In genomic region chr3R:5412987-5413386, dm6 we compare ENCODE assay signal across 2 fruit fly cellular contexts.
A peak's percentile ranks its signal among the peaks of the same experiment; 100 is the strongest.
TF ChIP-seq lines count a peak whose summit lies in the region.

No protein-coding gene starts in this region.

TF ChIP-seq in whole organism, embryonic, 481 proteins besides CTCF, POLR2A, EP300 and RAD21 (continued from another document and continues in another):
- TF ChIP-seq caup (GFP tag; optimal IDR thresholded peaks at IDR 0.05; lab: Kevin White, UChicago; ENCODE audit: severe bottlenecking) = peak; percentile 31
- peak; percentile 69; the same call in 1 of the 3 replicates for TF ChIP-seq CG17361 (GFP tag; IDR thresholded peaks at IDR 0.05; lab: Robert Waterston, UW)
- no peak for TF ChIP-seq chn (GFP tag; optimal IDR thresholded peaks at IDR 0.05; lab: Kevin White, UChicago)
- TF ChIP-seq fd96Cb (tag; optimal IDR thresholded peaks at IDR 0.05; lab: Kevin White, UChicago) = peak; percentile 33
- peak; percentile 35 for TF ChIP-seq tio (GFP tag; optimal IDR thresholded peaks at IDR 0.05; lab: Kevin White, UChicago)
- TF ChIP-seq Sox102F (GFP tag; optimal IDR thresholded peaks at IDR 0.05; lab: Kevin White, UChicago) = peak; percentile 54
- TF ChIP-seq CG13424 (tag; optimal IDR thresholded peaks at IDR 0.05; lab: Kevin White, UChicago) = peak; percentile 60
- no peak for TF ChIP-seq Adf1 (GFP tag; IDR thresholded peaks at IDR 0.05; lab: Robert Waterston, UW)
- TF ChIP-seq CG11696 (GFP tag; IDR thresholded peaks at IDR 0.05; lab: Robert Waterston, UW) = no peak
- TF ChIP-seq fd3F (GFP tag; optimal IDR thresholded peaks at IDR 0.05; lab: Kevin White, UChicago) = peak; percentile 25
- TF ChIP-seq CG4617 (GFP tag; optimal IDR thresholded peaks at IDR 0.05; lab: Kevin White, UChicago; ENCODE audit: borderline replicate concordance) = no peak
- TF ChIP-seq CG12155 (GFP tag; optimal IDR thresholded peaks at IDR 0.05; lab: Kevin White, UChicago) = peak; percentile 10
- TF ChIP-seq CG10147 (GFP tag; optimal IDR thresholded peaks at IDR 0.05; lab: Kevin White, UChicago) = peak; percentile 37
- TF ChIP-seq CG9437 (GFP tag; optimal IDR thresholded peaks at IDR 0.05; lab: Kevin White, UChicago) = peak; percentile 26
- peak; percentile 2 for TF ChIP-seq CG2875 (GFP tag; optimal IDR thresholded peaks at IDR 0.05; lab: Kevin White, UChicago)
- peak; percentile 23 for TF ChIP-seq CG16815 (GFP tag; optimal IDR thresholded peaks at IDR 0.05; lab: Kevin White, UChicago)
- TF ChIP-seq ind (GFP tag; optimal IDR thresholded peaks at IDR 0.05; lab: Kevin White, UChicago) = peak; percentile 23
- peak; percentile 63 for TF ChIP-seq CG7839 (tag; optimal IDR thresholded peaks at IDR 0.05; lab: Kevin White, UChicago)
- TF ChIP-seq CG4730 (GFP tag; IDR thresholded peaks at IDR 0.05; lab: Robert Waterston, UW) = no peak
- peak; percentile 16 for TF ChIP-seq CG15696 (tag; optimal IDR thresholded peaks at IDR 0.05; lab: Kevin White, UChicago)
- no peak for TF ChIP-seq pan (optimal IDR thresholded peaks at IDR 0.05; lab: Kevin White, UChicago)
- TF ChIP-seq pan (GFP tag; optimal IDR thresholded peaks at IDR 0.05 in 1 of 2, IDR thresholded peaks at IDR 0.05 in 1 of 2) = peak in 1 of 2 experiments; percentile 46
- TF ChIP-seq Rfx (GFP tag; IDR thresholded peaks at IDR 0.05; lab: Robert Waterston, UW) = no peak; the same call in 1 of the 2 replicates
- TF ChIP-seq CG11085 (GFP tag; IDR thresholded peaks at IDR 0.05; lab: Robert Waterston, UW) = no peak
- peak; percentile 16 for TF ChIP-seq CG10543 (GFP tag; optimal IDR thresholded peaks at IDR 0.05; lab: Kevin White, UChicago)
- TF ChIP-seq CG9817 (tag; optimal IDR thresholded peaks at IDR 0.05; lab: Kevin White, UChicago) = peak; percentile 8
- TF ChIP-seq CG10267 (tag; optimal IDR thresholded peaks at IDR 0.05; lab: Kevin White, UChicago) = peak; percentile 23
- peak; percentile 11 for TF ChIP-seq CG12104 (GFP tag; optimal IDR thresholded peaks at IDR 0.05; lab: Kevin White, UChicago)
- peak; percentile 21; the same call in 1 of the 2 replicates for TF ChIP-seq CG17328 (GFP tag; IDR thresholded peaks at IDR 0.05; lab: Robert Waterston, UW)
- peak; percentile 14 for TF ChIP-seq CG1233 (GFP tag; optimal IDR thresholded peaks at IDR 0.05; lab: Kevin White, UChicago)
- TF ChIP-seq HHEX (GFP tag; optimal IDR thresholded peaks at IDR 0.05; lab: Kevin White, UChicago) = peak; percentile 47
- TF ChIP-seq row (GFP tag; IDR thresholded peaks at IDR 0.05; lab: Robert Waterston, UW) = peak; percentile 46
- TF ChIP-seq croc (GFP tag; conservative IDR thresholded peaks at IDR 0.05; lab: Robert Waterston, UW) = no peak
- TF ChIP-seq Mrtf (GFP tag; IDR thresholded peaks at IDR 0.05; lab: Robert Waterston, UW) = no peak
- peak; percentile 69 for TF ChIP-seq CG2120 (GFP tag; optimal IDR thresholded peaks at IDR 0.05; lab: Kevin White, UChicago)
- no peak for TF ChIP-seq gro (GFP tag; optimal IDR thresholded peaks at IDR 0.05; lab: Kevin White, UChicago)
- no peak for TF ChIP-seq bab2 (GFP tag; optimal IDR thresholded peaks at IDR 0.05; lab: Kevin White, UChicago)
- peak; percentile 4 for TF ChIP-seq scrt (GFP tag; optimal IDR thresholded peaks at IDR 0.05; lab: Kevin White, UChicago)
- peak; percentile 78 for TF ChIP-seq CG2678 (tag; optimal IDR thresholded peaks at IDR 0.05; lab: Kevin White, UChicago)
- peak; percentile 72 for TF ChIP-seq CG18599 (GFP tag; optimal IDR thresholded peaks at IDR 0.05; lab: Kevin White, UChicago)
- 0 out of 2 replicates have a peak, but pooled peaks have one; percentile 24 for TF ChIP-seq CG32532 (GFP tag; IDR thresholded peaks at IDR 0.05; lab: Robert Waterston, UW)
- peak; percentile 45 for TF ChIP-seq CG6765 (GFP tag; optimal IDR thresholded peaks at IDR 0.05; lab: Kevin White, UChicago)
- peak; percentile 23; the same call in 1 of the 2 replicates for TF ChIP-seq HLH3B (GFP tag; IDR thresholded peaks at IDR 0.05; lab: Robert Waterston, UW)
- peak; percentile 27 for TF ChIP-seq Chrac-16 (GFP tag; optimal IDR thresholded peaks at IDR 0.05; lab: Kevin White, UChicago)
- TF ChIP-seq HLH54F (GFP tag; optimal IDR thresholded peaks at IDR 0.05; lab: Kevin White, UChicago) = peak; percentile 26
- TF ChIP-seq jigr1 (GFP tag; IDR thresholded peaks at IDR 0.05; lab: Robert Waterston, UW) = no peak
- TF ChIP-seq CG18619 (GFP tag; optimal IDR thresholded peaks at IDR 0.05; lab: Kevin White, UChicago) = peak; percentile 41
- TF ChIP-seq CG10209 (GFP tag; optimal IDR thresholded peaks at IDR 0.05; lab: Kevin White, UChicago) = peak; percentile 56
- TF ChIP-seq Oli (tag; optimal IDR thresholded peaks at IDR 0.05; lab: Kevin White, UChicago) = peak; percentile 46
- TF ChIP-seq CG10654 (GFP tag; optimal IDR thresholded peaks at IDR 0.05; lab: Kevin White, UChicago) = peak; percentile 15
- peak; percentile 29 for TF ChIP-seq CG4424 (GFP tag; optimal IDR thresholded peaks at IDR 0.05; lab: Kevin White, UChicago)
- peak; percentile 62 for TF ChIP-seq Hand (GFP tag; optimal IDR thresholded peaks at IDR 0.05; lab: Kevin White, UChicago)
- TF ChIP-seq CrebB (tag; optimal IDR thresholded peaks at IDR 0.05; lab: Kevin White, UChicago) = no peak
- TF ChIP-seq Hr51 (GFP tag; optimal IDR thresholded peaks at IDR 0.05; lab: Kevin White, UChicago) = peak in 1 of 2 experiments; percentile 71
- TF ChIP-seq seq (GFP tag; IDR thresholded peaks at IDR 0.05; lab: Robert Waterston, UW) = no peak
- peak in 1 of 2 experiments; percentile 5 for TF ChIP-seq Eip74EF (GFP tag; optimal IDR thresholded peaks at IDR 0.05; lab: Kevin White, UChicago)
- peak; percentile 11 for TF ChIP-seq CG8388 (GFP tag; optimal IDR thresholded peaks at IDR 0.05; lab: Kevin White, UChicago)
- TF ChIP-seq Fer3 (tag; optimal IDR thresholded peaks at IDR 0.05; lab: Kevin White, UChicago) = peak; percentile 45
- no peak for TF ChIP-seq ttk (GFP tag; IDR thresholded peaks at IDR 0.05; lab: Robert Waterston, UW)
- TF ChIP-seq NfI (GFP tag; optimal IDR thresholded peaks at IDR 0.05; lab: Kevin White, UChicago) = peak; percentile 27
- 0 out of 3 replicates have a peak, but pooled peaks have one; percentile 33 for TF ChIP-seq C15 (GFP tag; IDR thresholded peaks at IDR 0.05; lab: Robert Waterston, UW)
- peak; percentile 59 for TF ChIP-seq lab (GFP tag; optimal IDR thresholded peaks at IDR 0.05; lab: Kevin White, UChicago)
- peak; percentile 15 for TF ChIP-seq Fer2 (tag; optimal IDR thresholded peaks at IDR 0.05; lab: Kevin White, UChicago)
- no peak for TF ChIP-seq CG34376 (GFP tag; optimal IDR thresholded peaks at IDR 0.05; lab: Kevin White, UChicago)
- TF ChIP-seq p53 (GFP tag; optimal IDR thresholded peaks at IDR 0.05; lab: Kevin White, UChicago) = no peak

TF ChIP-seq in whole organism, prepupa, 60 proteins besides CTCF, POLR2A, EP300 and RAD21 (continued from another document):
- TF ChIP-seq Hr39 (GFP tag; optimal IDR thresholded peaks at IDR 0.05; lab: Kevin White, UChicago) = peak; percentile 4
- peak; percentile 6 for TF ChIP-seq CG10669 (GFP tag; optimal IDR thresholded peaks at IDR 0.05; lab: Kevin White, UChicago)
- TF ChIP-seq CG8632 (GFP tag; optimal IDR thresholded peaks at IDR 0.05; lab: Kevin White, UChicago) = no peak
- peak; percentile 3 for TF ChIP-seq Met (GFP tag; optimal IDR thresholded peaks at IDR 0.05; lab: Kevin White, UChicago)
- TF ChIP-seq CG10631 (GFP tag; optimal IDR thresholded peaks at IDR 0.05; lab: Kevin White, UChicago) = peak; percentile 2
- no peak for TF ChIP-seq CG6854 (GFP tag; optimal IDR thresholded peaks at IDR 0.05; lab: Kevin White, UChicago)
- TF ChIP-seq OdsH (GFP tag; optimal IDR thresholded peaks at IDR 0.05; lab: Kevin White, UChicago) = peak; percentile 3
- peak; percentile 27 for TF ChIP-seq CG32006 (GFP tag; optimal IDR thresholded peaks at IDR 0.05; lab: Kevin White, UChicago)
- no peak for TF ChIP-seq Hr38 (GFP tag; optimal IDR thresholded peaks at IDR 0.05; lab: Kevin White, UChicago)
